Fruit fly (Drosophila melanogaster) whole organism, embryonic: Measurements from ENCODE around the gene CG16957.
A peak's percentile ranks its signal among the peaks of the same experiment; 100 is the strongest.

Source experiments
- Aef1 ChIP-seq: fragments of 200-800 bp; sonication (Bioruptor generic); IDR thresholded peaks from 3 replicates; pipeline ENCODE4 v1.3.6; 2022; ENCODE audit warnings: missing biosample characterization, missing genetic modification characterization
- Bteb2 ChIP-seq: fragments of 200-800 bp; sonication (Bioruptor generic); optimal IDR thresholded peaks from 2 replicates; lab custom pipeline; 2016; ENCODE audit warnings: missing biosample characterization, missing genetic modification characterization
- CG11456 ChIP-seq: fragments of 200-800 bp; sonication (Bioruptor generic); IDR thresholded peaks from 3 replicates; pipeline ENCODE4 v1.3.6; 2022; ENCODE audit warnings: missing biosample characterization, missing genetic modification characterization
- CG11695 ChIP-seq: fragments of 200-800 bp; sonication (Bioruptor generic); IDR thresholded peaks from 3 replicates; pipeline ENCODE4 v1.3.6; 2022; ENCODE audit warnings: missing biosample characterization, missing genetic modification characterization
- CG12219 ChIP-seq: fragments of 200-800 bp; sonication (Bioruptor generic); optimal IDR thresholded peaks from 3 replicates; lab custom pipeline; 2018; ENCODE audit warnings: missing biosample characterization, mild to moderate bottlenecking, missing genetic modification characterization
- CG12659 ChIP-seq: fragments of 200-800 bp; sonication (Bioruptor generic); optimal IDR thresholded peaks from 3 replicates; lab custom pipeline; 2017; ENCODE audit warnings: mild to moderate bottlenecking, missing biosample characterization, missing genetic modification reagents, missing genetic modification characterization
- CG12769 ChIP-seq: fragments of 200-800 bp; sonication (Bioruptor generic); optimal IDR thresholded peaks from 2 replicates; lab custom pipeline; 2019; ENCODE audit warnings: missing biosample characterization, mild to moderate bottlenecking, missing genetic modification characterization, moderate library complexity
- CG15011 ChIP-seq: fragments of 200-800 bp; sonication (Bioruptor generic); optimal IDR thresholded peaks from 3 replicates; lab custom pipeline; 2018; ENCODE audit warnings: missing biosample characterization, mild to moderate bottlenecking, missing genetic modification characterization
- CG15696 ChIP-seq: fragments of 200-800 bp; sonication (Bioruptor generic); optimal IDR thresholded peaks from 2 replicates; lab custom pipeline; 2019; ENCODE audit warnings: missing biosample characterization, mild to moderate bottlenecking, missing genetic modification characterization, moderate library complexity
- CG16779 ChIP-seq: fragments of 200-800 bp; sonication (Bioruptor generic); IDR thresholded peaks from 2 replicates; pipeline ENCODE4 v1.3.6; 2022; ENCODE audit warnings: missing biosample characterization, missing genetic modification characterization
- CG17829 ChIP-seq: fragments of 200-800 bp; optimal IDR thresholded peaks from 2 replicates; lab custom pipeline; 2019; ENCODE audit warnings: missing biosample characterization, mild to moderate bottlenecking, missing genetic modification characterization, moderate library complexity
- CG18619 ChIP-seq: fragments of 200-800 bp; sonication (Bioruptor generic); optimal IDR thresholded peaks from 3 replicates; lab custom pipeline; 2017; ENCODE audit warnings: missing biosample characterization, mild to moderate bottlenecking, missing genetic modification characterization
- CG2199 ChIP-seq: fragments of 200-800 bp; sonication (Bioruptor generic); IDR thresholded peaks from 3 replicates; pipeline ENCODE4 v1.3.6; 2022; ENCODE audit warnings: missing biosample characterization, missing genetic modification characterization
- CG30403 ChIP-seq: fragments of 200-800 bp; sonication (Bioruptor generic); optimal IDR thresholded peaks from 3 replicates; lab custom pipeline; 2016; ENCODE audit warnings: missing biosample characterization, missing genetic modification characterization
- CG3065 ChIP-seq: fragments of 200-800 bp; sonication (Bioruptor generic); optimal IDR thresholded peaks from 2 replicates; lab custom pipeline; 2016; ENCODE audit warnings: missing biosample characterization, missing genetic modification characterization
- CG31365 ChIP-seq: fragments of 200-800 bp; sonication (Bioruptor generic); optimal IDR thresholded peaks from 2 replicates; lab custom pipeline; 2018; ENCODE audit warnings: missing biosample characterization, mild to moderate bottlenecking, missing genetic modification characterization
- CG4424 ChIP-seq: fragments of 200-800 bp; sonication (Bioruptor generic); optimal IDR thresholded peaks from 3 replicates; lab custom pipeline; 2016; ENCODE audit warnings: missing biosample characterization, missing genetic modification characterization
- CG4707 ChIP-seq: fragments of 200-800 bp; sonication (Bioruptor generic); optimal IDR thresholded peaks from 2 replicates; lab custom pipeline; 2018; ENCODE audit warnings: missing biosample characterization, mild to moderate bottlenecking, missing genetic modification characterization, moderate library complexity
- CG4854 ChIP-seq: fragments of 200-800 bp; sonication (Bioruptor generic); optimal IDR thresholded peaks from 2 replicates; lab custom pipeline; 2016; ENCODE audit warnings: missing biosample characterization, missing genetic modification characterization, inconsistent platforms
- CG7928 ChIP-seq: fragments of 200-800 bp; sonication (Bioruptor generic); optimal IDR thresholded peaks from 2 replicates; lab custom pipeline; 2017; ENCODE audit warnings: missing biosample characterization, mild to moderate bottlenecking, missing genetic modification characterization
- CG8359 ChIP-seq: fragments of 200-800 bp; sonication (Bioruptor generic); optimal IDR thresholded peaks from 2 replicates; lab custom pipeline; 2017; ENCODE audit warnings: missing biosample characterization, mild to moderate bottlenecking, missing genetic modification characterization, borderline replicate concordance
- CG8478 ChIP-seq: fragments of >200 bp; optimal IDR thresholded peaks from 2 replicates; lab custom pipeline; 2018
- CG9609 ChIP-seq: fragments of 200-800 bp; sonication (Bioruptor generic); optimal IDR thresholded peaks from 3 replicates; lab custom pipeline; 2016; ENCODE audit warnings: missing biosample characterization, missing genetic modification characterization
- CoRest ChIP-seq: fragments of 200-800 bp; sonication (Bioruptor generic); optimal IDR thresholded peaks from 3 replicates; lab custom pipeline; 2018; ENCODE audit warnings: missing biosample characterization, mild to moderate bottlenecking, missing genetic modification characterization, moderate library complexity
- Ets97D ChIP-seq: fragments of 200-800 bp; sonication (Bioruptor generic); optimal IDR thresholded peaks from 3 replicates; lab custom pipeline; 2016; ENCODE audit warnings: missing biosample characterization, missing genetic modification characterization
- H15 ChIP-seq: fragments of 200-800 bp; sonication (Bioruptor generic); IDR thresholded peaks from 3 replicates; pipeline ENCODE4 v1.3.6; 2022; ENCODE audit warnings: missing biosample characterization, missing genetic modification characterization
- Hr51 ChIP-seq, 2 experiments: fragments of 200-800 bp; sonication (Bioruptor generic); optimal IDR thresholded peaks; 2 replicates in 1 of 2; 3 replicates in 1 of 2; lab custom pipeline; 2016 to 2018; ENCODE audit warnings: missing biosample characterization in 2 of 2, missing genetic modification characterization in 2 of 2, mild to moderate bottlenecking in 1 of 2, moderate library complexity in 1 of 2
- Lim3 ChIP-seq: fragments of 200-800 bp; sonication (Bioruptor generic); IDR thresholded peaks from 2 replicates; pipeline ENCODE4 v1.3.6; 2022; ENCODE audit warnings: missing biosample characterization, missing genetic modification characterization
- Lpt ChIP-seq: fragments of >200 bp; optimal IDR thresholded peaks from 2 replicates; lab custom pipeline; 2018; ENCODE audit warnings: missing biosample characterization, missing genetic modification characterization
- Med ChIP-seq: fragments of 200-800 bp; sonication (Bioruptor generic); peaks from one replicate; lab custom pipeline; 2016; ENCODE audit warnings: missing biosample characterization, missing genetic modification characterization, mild to moderate bottlenecking, inconsistent platforms, moderate library complexity
- NK7.1 ChIP-seq: fragments of 200-800 bp; sonication (Bioruptor generic); optimal IDR thresholded peaks from 3 replicates; lab custom pipeline; 2016; ENCODE audit warnings: missing biosample characterization, missing genetic modification characterization
- Rx ChIP-seq: fragments of 200-800 bp; sonication (Bioruptor generic); IDR thresholded peaks from 2 replicates; pipeline ENCODE4 v1.3.6; 2022; ENCODE audit warnings: missing biosample characterization, missing genetic modification characterization
- Sin3A ChIP-seq: fragments of >200 bp; optimal IDR thresholded peaks from 2 replicates; lab custom pipeline; 2018
- Six4 ChIP-seq: fragments of 200-800 bp; sonication (Bioruptor generic); optimal IDR thresholded peaks from 2 replicates; lab custom pipeline; 2016; ENCODE audit warnings: missing biosample characterization, missing genetic modification characterization
- TFAM ChIP-seq: fragments of 200-800 bp; sonication (Bioruptor generic); optimal IDR thresholded peaks from 2 replicates; lab custom pipeline; 2017; ENCODE audit warnings: missing biosample characterization, missing genetic modification characterization, inconsistent platforms
- Xbp1 ChIP-seq: fragments of 200-800 bp; sonication (Bioruptor generic); optimal IDR thresholded peaks from 3 replicates; lab custom pipeline; 2016; ENCODE audit warnings: missing biosample characterization, mild to moderate bottlenecking, missing genetic modification characterization
- ac ChIP-seq: fragments of 200-800 bp; sonication (Bioruptor generic); optimal IDR thresholded peaks from 3 replicates; lab custom pipeline; 2017; ENCODE audit warnings: missing biosample characterization, mild to moderate bottlenecking, missing genetic modification characterization
- amos ChIP-seq: fragments of 200-800 bp; sonication (Bioruptor generic); IDR thresholded peaks from 2 replicates; pipeline ENCODE4 v1.3.6; 2022; ENCODE audit warnings: missing biosample characterization, missing genetic modification characterization; ENCODE audit not compliant: partially characterized antibody
- corto ChIP-seq: fragments of 200-800 bp; sonication (Bioruptor generic); optimal IDR thresholded peaks from 2 replicates; lab custom pipeline; 2016; ENCODE audit warnings: missing biosample characterization, mild to moderate bottlenecking, missing genetic modification characterization, moderate library complexity
- croc ChIP-seq: fragments of 200-800 bp; sonication (Bioruptor generic); conservative IDR thresholded peaks from 3 replicates; pipeline ENCODE4 v1.3.6; 2022; ENCODE audit warnings: missing biosample characterization, missing genetic modification characterization
- dm ChIP-seq: fragments of 200-800 bp; sonication (Bioruptor generic); optimal IDR thresholded peaks from 3 replicates; lab custom pipeline; 2016; ENCODE audit warnings: missing biosample characterization, missing genetic modification characterization
- dmrt11E ChIP-seq: fragments of 200-800 bp; sonication (Bioruptor generic); optimal IDR thresholded peaks from 3 replicates; lab custom pipeline; 2018; ENCODE audit warnings: missing biosample characterization, mild to moderate bottlenecking, missing genetic modification characterization, moderate library complexity
- eve ChIP-seq, 2 experiments: fragments of >200 bp; optimal IDR thresholded peaks; 2 replicates each; lab custom pipeline; 2017; ENCODE audit warnings: missing biosample characterization in 2 of 2, missing genetic modification characterization in 2 of 2
- gt ChIP-seq: fragments of 200-800 bp; sonication (Bioruptor generic); IDR thresholded peaks from 2 replicates; pipeline ENCODE4 v1.3.6; 2022; ENCODE audit warnings: missing biosample characterization, missing genetic modification characterization
- insv ChIP-seq, 2 experiments: fragments of 200-800 bp; sonication (Bioruptor generic); optimal IDR thresholded peaks; 3 replicates each; lab custom pipeline; 2016 to 2018; ENCODE audit warnings: missing biosample characterization in 2 of 2, missing genetic modification characterization in 2 of 2
- mam ChIP-seq: fragments of 200-800 bp; sonication (Bioruptor generic); optimal IDR thresholded peaks from 3 replicates; lab custom pipeline; 2016; ENCODE audit warnings: missing biosample characterization, missing genetic modification characterization
- repo ChIP-seq: fragments of 200-800 bp; sonication (Bioruptor generic); optimal IDR thresholded peaks from 2 replicates; lab custom pipeline; 2016; ENCODE audit warnings: missing biosample characterization, missing genetic modification characterization
- slbo ChIP-seq: fragments of 200-800 bp; sonication (Bioruptor generic); IDR thresholded peaks from 2 replicates; pipeline ENCODE4 v1.3.6; 2022; ENCODE audit warnings: missing biosample characterization, missing genetic modification characterization
- sna ChIP-seq: fragments of 200-800 bp; sonication (Bioruptor generic); IDR thresholded peaks from 2 replicates; pipeline ENCODE4 v1.3.6; 2022; ENCODE audit warnings: missing biosample characterization, missing genetic modification characterization; ENCODE audit not compliant: partially characterized antibody
- tna ChIP-seq: fragments of 200-800 bp; sonication (Bioruptor generic); IDR thresholded peaks from 2 replicates; pipeline ENCODE4 v1.3.6; 2022; ENCODE audit warnings: missing biosample characterization, missing genetic modification characterization; ENCODE audit not compliant: partially characterized antibody
- vfl ChIP-seq: fragments of 200-800 bp; sonication (Bioruptor generic); optimal IDR thresholded peaks from 2 replicates; lab custom pipeline; 2016; ENCODE audit warnings: missing biosample characterization, missing genetic modification characterization
- zen2 ChIP-seq: fragments of 200-800 bp; sonication (Bioruptor generic); IDR thresholded peaks from 3 replicates; pipeline ENCODE4 v1.3.6; 2022; ENCODE audit warnings: missing biosample characterization, missing genetic modification characterization; ENCODE audit not compliant: partially characterized antibody

The CG16957 gene

DNA sequence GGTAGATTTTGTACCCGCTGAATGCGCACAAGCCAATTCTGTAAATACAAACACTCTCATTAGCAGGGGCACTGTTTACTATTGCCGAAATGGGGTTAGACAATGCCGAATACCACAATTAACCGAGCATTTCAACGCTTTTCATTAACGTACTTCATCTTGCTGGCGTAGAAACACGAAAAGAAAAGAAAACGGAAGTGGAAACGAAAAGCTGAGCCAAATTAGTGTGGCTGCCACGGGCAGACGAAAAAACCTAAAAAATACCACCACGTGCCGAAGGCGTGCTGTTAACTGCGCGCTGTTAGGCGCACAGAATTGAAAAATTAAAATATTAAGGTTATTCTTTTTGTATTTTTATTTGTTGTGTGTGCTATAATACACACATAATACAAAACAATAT, 1.1 kb downstream of the CG16957 start, which contains the start of gene RpL24 (continued):
- TF ChIP-seq Hr51 (GFP tag; optimal IDR thresholded peaks at IDR 0.05; lab: Kevin White, UChicago) (peak; percentile 81 to 88), corto (no peak), Sin3A (lab: Kevin White, UChicago) (peak; percentile 1), Ets97D (peak; percentile 99), CG12769 (tag; lab: Kevin White, UChicago) (no peak), Lim3 (GFP tag; lab: Robert Waterston, UW) (no peak), CG7928 (GFP tag; lab: Kevin White, UChicago) (peak; percentile 72), CoRest (peak; percentile 73), tna (no peak), Six4 (GFP tag; lab: Kevin White, UChicago) (peak; percentile 87), TFAM (peak; percentile 86), CG12659 (GFP tag; lab: Kevin White, UChicago) (peak; percentile 95), croc (GFP tag; lab: Robert Waterston, UW) (peak; percentile 36; the same call in 2 of the 3 replicates), CG16779 (GFP tag; lab: Robert Waterston, UW) (peak; percentile 85), CG17829 (tag; lab: Kevin White, UChicago) (peak; percentile 82), Aef1 (peak; percentile 54; the same call in 2 of the 3 replicates), CG9609 (GFP tag; lab: Kevin White, UChicago) (peak; percentile 85), Xbp1 (GFP tag; lab: Kevin White, UChicago) (peak; percentile 87), mam (GFP tag; lab: Kevin White, UChicago) (peak; percentile 79), CG18619 (GFP tag; lab: Kevin White, UChicago) (peak; percentile 95), eve (GFP tag; optimal IDR thresholded peaks at IDR 0.05; lab: Kevin White, UChicago) (no peak), vfl (GFP tag; lab: Kevin White, UChicago) (peak; percentile 78), slbo (GFP tag; lab: Robert Waterston, UW) (peak; percentile 75), amos (GFP tag; lab: Robert Waterston, UW) (no peak), zen2 (no peak; the same call in 2 of the 3 replicates), CG3065 (peak; percentile 78), Bteb2 (GFP tag; lab: Kevin White, UChicago) (peak; percentile 86), dmrt11E (tag; lab: Kevin White, UChicago) (peak; percentile 84), H15 (peak; percentile 87), CG4707 (GFP tag; lab: Kevin White, UChicago) (peak; percentile 91), CG31365 (peak; percentile 88), CG4424 (GFP tag; lab: Kevin White, UChicago) (peak; percentile 90), NK7.1 (GFP tag; lab: Kevin White, UChicago) (peak; percentile 89), CG2199 (GFP tag; lab: Robert Waterston, UW) (no peak), CG12219 (GFP tag; lab: Kevin White, UChicago) (peak; percentile 92), repo (GFP tag; lab: Kevin White, UChicago) (peak; percentile 89), Med (GFP tag; lab: Kevin White, UChicago) (peak; percentile 99), CG8478 (lab: Kevin White, UChicago) (no peak), Rx (GFP tag; lab: Robert Waterston, UW) (peak; percentile 90), CG15696 (tag; lab: Kevin White, UChicago) (peak; percentile 50), CG30403 (GFP tag; lab: Kevin White, UChicago) (peak; percentile 81), CG11456 (GFP tag; lab: Robert Waterston, UW) (peak; percentile 94), dm (GFP tag; lab: Kevin White, UChicago) (peak; percentile 99), insv (GFP tag; optimal IDR thresholded peaks at IDR 0.05; lab: Kevin White, UChicago) (peak in 1 of 2 experiments; percentile 80), CG4854 (GFP tag; lab: Kevin White, UChicago) (peak; percentile 94), ac (GFP tag; lab: Kevin White, UChicago) (peak; percentile 92), Lpt (no peak), CG11695 (peak; percentile 81), CG15011 (GFP tag; lab: Kevin White, UChicago) (peak; percentile 90), sna (no peak), CG8359 (GFP tag; lab: Kevin White, UChicago) (peak; percentile 85), gt (GFP tag; lab: Robert Waterston, UW) (no peak)
